Worm (Caenorhabditis elegans) whole organism, mixed stage, embryonic: ENCODE measurements around the gene mtcu-2.

Experiments
- ceh-43 ChIP-seq: fragments of 200-800 bp; sonication (Bioruptor generic); optimal IDR thresholded peaks from 2 replicates; lab custom pipeline; 2018; ENCODE audit warnings: mild to moderate bottlenecking, missing genetic modification characterization, moderate library complexity, missing compliant biosample characterization
- ceh-83 ChIP-seq: fragments of 200-800 bp; sonication (Bioruptor generic); optimal IDR thresholded peaks from 2 replicates; lab custom pipeline; 2018; ENCODE audit warnings: mild to moderate bottlenecking, missing genetic modification characterization, missing compliant biosample characterization
- mep-1 ChIP-seq: fragments of 150-350 bp; optimal IDR thresholded peaks from 2 replicates; lab custom pipeline; 2017; ENCODE audit warnings: missing biosample characterization, missing genetic modification reagents, missing genetic modification characterization, inconsistent platforms
- nhr-12 ChIP-seq: fragments of 150-350 bp; optimal IDR thresholded peaks from 2 replicates; lab custom pipeline; 2014; ENCODE audit warnings: missing biosample characterization, missing genetic modification characterization
- nhr-237 ChIP-seq: fragments of 150-350 bp; optimal IDR thresholded peaks from 2 replicates; lab custom pipeline; 2014; ENCODE audit warnings: missing biosample characterization, missing genetic modification characterization
- nhr-76 ChIP-seq: sonication (generic microtip); optimal IDR thresholded peaks from 2 replicates; lab custom pipeline; 2017; ENCODE audit warnings: missing biosample characterization, missing genetic modification characterization
- pha-4 ChIP-seq: fragments of 150-350 bp; optimal IDR thresholded peaks from 2 replicates; lab custom pipeline; 2018; ENCODE audit warnings: missing biosample characterization, missing genetic modification reagents, missing genetic modification characterization
- snpc-4 ChIP-seq: fragments of 150-350 bp; optimal IDR thresholded peaks from 2 replicates; lab custom pipeline; 2014; ENCODE audit warnings: missing biosample characterization, missing genetic modification characterization
- unc-39 ChIP-seq: fragments of 150-350 bp; optimal IDR thresholded peaks from 2 replicates; lab custom pipeline; 2014; ENCODE audit warnings: missing biosample characterization, missing genetic modification characterization
- unc-62 ChIP-seq: fragments of 150-350 bp; optimal IDR thresholded peaks from 2 replicates; lab custom pipeline; 2014; ENCODE audit warnings: missing biosample characterization, missing genetic modification reagents, missing genetic modification characterization
- ztf-11 ChIP-seq: fragments of 150-350 bp; optimal IDR thresholded peaks from 2 replicates; lab custom pipeline; 2014; ENCODE audit warnings: missing biosample characterization, missing genetic modification characterization

ce11 chrII:10051485-10051884 is 18.5 kb upstream of the mtcu-2 start:
- no peak for TF ChIP-seq ceh-43 (GFP tag; lab: Kevin White, UChicago)
- no peak for TF ChIP-seq nhr-237 (tag; lab: Kevin White, UChicago)
- no peak for TF ChIP-seq nhr-12
- no peak for TF ChIP-seq ztf-11 (tag; lab: Kevin White, UChicago)
- TF ChIP-seq unc-62 (GFP tag; lab: Kevin White, UChicago): no peak
- no peak for TF ChIP-seq snpc-4 (tag; lab: Kevin White, UChicago)
- no peak for TF ChIP-seq ceh-83 (GFP tag; lab: Kevin White, UChicago)
- TF ChIP-seq unc-39 (tag; lab: Kevin White, UChicago): no peak
- TF ChIP-seq pha-4: no peak
- TF ChIP-seq nhr-76 (tag; lab: Kevin White, UChicago): no peak
- TF ChIP-seq mep-1: no peak
